Worm (Caenorhabditis elegans) whole organism, L4/young adult: Measurements from ENCODE around the gene irld-18.

Experiments
- W03F9.2 ChIP-seq: fragments of 150-350 bp; optimal IDR thresholded peaks from 2 replicates; lab custom pipeline; 2014; ENCODE audit warnings: missing biosample characterization, missing genetic modification characterization
- him-1 ChIP-seq: sonication (generic microtip); optimal IDR thresholded peaks from 2 replicates; lab custom pipeline; 2016; ENCODE audit warnings: missing genotype, missing genetic modification reagents, missing genetic modification characterization, missing compliant biosample characterization

DNA sequence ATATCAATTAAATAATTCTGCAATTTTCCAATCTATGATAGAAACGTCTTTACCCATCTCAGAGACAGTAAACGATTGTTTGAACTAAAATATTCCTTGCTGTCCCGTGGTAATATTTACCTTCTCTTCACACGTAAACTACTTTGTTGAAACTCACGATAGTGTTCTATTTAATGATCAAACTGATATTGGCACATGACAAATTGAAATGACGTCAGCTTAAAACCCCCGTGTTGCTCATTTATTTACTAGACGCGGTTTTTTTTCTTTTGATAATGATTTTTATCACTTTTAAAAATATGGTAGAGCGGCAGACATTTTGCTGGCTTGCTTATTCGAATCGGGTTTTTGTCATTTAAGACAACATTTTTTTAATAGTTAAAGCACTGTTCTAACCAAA, 19.2 kb downstream of the irld-18 start:
- no peak for TF ChIP-seq him-1 (tag; lab: Kevin White, UChicago)
- TF ChIP-seq W03F9.2 (tag; lab: Kevin White, UChicago), result no peak
